Fruit fly (Drosophila melanogaster): ENCODE measurements around the gene Adsl.

- TF ChIP-seq CG12605 (GFP tag; IDR thresholded peaks at IDR 0.05) (no peak), CG9948 (tag; optimal IDR thresholded peaks at IDR 0.05) (no peak), CG32121 (GFP tag; IDR thresholded peaks at IDR 0.05) (no peak), EcR (GFP tag; optimal IDR thresholded peaks at IDR 0.05) (peak; percentile 31), Snoo (tag; optimal IDR thresholded peaks at IDR 0.05) (no peak), CG14655 (GFP tag; optimal IDR thresholded peaks at IDR 0.05) (no peak), rn (GFP tag; IDR thresholded peaks at IDR 0.05) (no peak), CG17806 (tag; optimal IDR thresholded peaks at IDR 0.05) (no peak), fd96Ca (GFP tag; IDR thresholded peaks at IDR 0.05) (no peak), CG13204 (GFP tag; optimal IDR thresholded peaks at IDR 0.05) (no peak), CG4496 (GFP tag; IDR thresholded peaks at IDR 0.05) (no peak), CG10348 (GFP tag; IDR thresholded peaks at IDR 0.05) (no peak), gl (tag; optimal IDR thresholded peaks at IDR 0.05) (no peak), CG15710 (tag; optimal IDR thresholded peaks at IDR 0.05) (no peak)
These were observed 12.8 kb downstream of the Adsl start, which contains the start of gene CG8907 for dm6 chr3R:17008018-17008674.
